Worm (Caenorhabditis elegans): ENCODE data around the gene W02D7.4.

DNA sequence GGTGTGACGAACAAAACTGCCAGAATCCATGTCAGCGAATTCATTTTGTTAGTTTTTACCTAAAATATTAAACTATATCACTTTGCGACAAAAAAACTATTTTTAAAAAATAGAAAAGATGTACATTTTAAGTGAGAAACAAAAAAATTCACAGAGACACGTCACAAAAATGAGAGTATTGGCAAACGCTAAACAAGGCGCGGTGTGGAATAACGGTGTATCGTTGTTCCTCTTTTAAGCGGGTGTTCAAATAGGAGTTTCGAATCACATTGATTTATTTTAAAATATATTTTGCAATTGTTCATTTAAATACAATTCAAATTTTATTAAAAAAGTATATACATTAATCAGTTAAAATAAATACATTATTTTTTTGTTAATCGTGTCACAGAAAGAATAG is 5.1 kb upstream of the W02D7.4 start, which contains the start of gene sel-9:
- no peak for TF ChIP-seq gei-17 (GFP tag; optimal IDR thresholded peaks at IDR 0.05)
- no peak for TF ChIP-seq bed-2 (GFP tag; IDR thresholded peaks at IDR 0.05)
- TF ChIP-seq madf-10 (tag; optimal IDR thresholded peaks at IDR 0.05): no peak
- no peak for TF ChIP-seq unc-62 (GFP tag; optimal IDR thresholded peaks at IDR 0.05)
- TF ChIP-seq nhr-80 (tag; optimal IDR thresholded peaks at IDR 0.05): no peak
- TF ChIP-seq unc-130 (GFP tag; optimal IDR thresholded peaks at IDR 0.05): no peak
- no peak for TF ChIP-seq ama-1 (optimal IDR thresholded peaks at IDR 0.05)
- no peak for TF ChIP-seq ama-1 (GFP tag; optimal IDR thresholded peaks at IDR 0.05)
- TF ChIP-seq akir-1 (GFP tag; optimal IDR thresholded peaks at IDR 0.05): no peak
- TF ChIP-seq F49E8.2 (tag; optimal IDR thresholded peaks at IDR 0.05; ENCODE audit: insufficient read depth): no peak
- TF ChIP-seq pha-4 (tag; optimal IDR thresholded peaks at IDR 0.05): no peak
- TF ChIP-seq ztf-18 (tag; optimal IDR thresholded peaks at IDR 0.05): no peak

All from whole organism, young adult.